Worm (Caenorhabditis elegans) whole organism, L4 larva: ENCODE data around the gene rict-1.
"Not testable (repeated sequence)": the region's sequence is repeated elsewhere in the genome, so short reads cannot be mapped to it uniquely, and the experiment has no call there.

Source experiments
- D1046.2 ChIP-seq: fragments of 200-800 bp; sonication (Bioruptor generic); IDR thresholded peaks from 2 replicates; pipeline ENCODE4 v1.3.6; 2022; ENCODE audit warnings: missing genetic modification characterization, missing compliant biosample characterization
- F26F4.8 ChIP-seq: fragments of 200-800 bp; sonication (Bioruptor generic); conservative IDR thresholded peaks from 2 replicates; pipeline ENCODE4 v1.3.6; 2022; ENCODE audit warnings: missing genetic modification characterization, missing compliant biosample characterization
- R02D3.7 ChIP-seq: fragments of 150-350 bp; sonication (generic microtip); optimal IDR thresholded peaks from 3 replicates; lab custom pipeline; 2014; ENCODE audit warnings: missing biosample characterization, missing genetic modification characterization
- Y105C5A.15 ChIP-seq: fragments of 200-800 bp; sonication (Bioruptor generic); IDR thresholded peaks from 2 replicates; pipeline ENCODE4 v1.3.6; 2022; ENCODE audit warnings: missing genetic modification characterization, missing compliant biosample characterization
- Y48G9A.11 ChIP-seq: fragments of 200-800 bp; sonication (Bioruptor generic); IDR thresholded peaks from 2 replicates; pipeline ENCODE4 v1.3.6; 2022; ENCODE audit warnings: missing genetic modification reagents, missing genetic modification characterization, missing compliant biosample characterization
- Y5F2A.4 ChIP-seq: fragments of 200-800 bp; sonication (Bioruptor generic); optimal IDR thresholded peaks from 2 replicates; lab custom pipeline; 2018; ENCODE audit warnings: mild to moderate bottlenecking, missing genetic modification characterization, missing compliant biosample characterization
- ZK546.5 ChIP-seq, 2 experiments: sonication (generic microtip); optimal IDR thresholded peaks; 2 replicates each; lab custom pipeline; 2017; ENCODE audit warnings: missing biosample characterization in 2 of 2, missing genetic modification characterization in 2 of 2
- aly-2 ChIP-seq: sonication (generic microtip); optimal IDR thresholded peaks from 2 replicates; lab custom pipeline; 2018; ENCODE audit warnings: missing biosample characterization, missing genetic modification characterization
- ceh-20 ChIP-seq: fragments of 200-800 bp; sonication (Bioruptor generic); IDR thresholded peaks from 2 replicates; pipeline ENCODE4 v1.3.6; 2022; ENCODE audit warnings: missing genetic modification reagents, missing genetic modification characterization, missing compliant biosample characterization
- ceh-28 ChIP-seq: fragments of 150-350 bp; optimal IDR thresholded peaks from 2 replicates; lab custom pipeline; 2014; ENCODE audit warnings: missing biosample characterization, missing genetic modification reagents, missing genetic modification characterization
- daf-12 ChIP-seq: fragments of 150-350 bp; optimal IDR thresholded peaks from 2 replicates; lab custom pipeline; 2014; ENCODE audit warnings: missing biosample characterization, missing genetic modification reagents, missing genetic modification characterization
- daf-16 ChIP-seq, 3 experiments: sonication (generic microtip); optimal IDR thresholded peaks; 2 replicates each; lab custom pipeline; 2016 to 2017; ENCODE audit warnings: missing genetic modification characterization in 3 of 3, missing genetic modification reagents in 3 of 3, mild to moderate bottlenecking in 2 of 3, missing compliant biosample characterization in 2 of 3, missing biosample characterization in 1 of 3, moderate library complexity in 1 of 3
- daf-19 ChIP-seq: fragments of 200-800 bp; sonication (Bioruptor generic); conservative IDR thresholded peaks from 2 replicates; pipeline ENCODE4 v1.3.6; 2022; ENCODE audit warnings: missing genetic modification characterization, missing compliant biosample characterization
- daf-8 ChIP-seq: fragments of 200-800 bp; sonication (Bioruptor generic); IDR thresholded peaks from 2 replicates; pipeline ENCODE4 v1.3.6; 2022; ENCODE audit warnings: missing genetic modification characterization, missing compliant biosample characterization
- dmd-6 ChIP-seq: fragments of 200-800 bp; sonication (Bioruptor generic); IDR thresholded peaks from 2 replicates; pipeline ENCODE4 v1.3.6; 2022; ENCODE audit warnings: missing genetic modification reagents, missing genetic modification characterization, missing compliant biosample characterization
- dmd-8 ChIP-seq: fragments of 200-800 bp; sonication (Bioruptor generic); IDR thresholded peaks from 2 replicates; pipeline ENCODE4 v1.3.6; 2022; ENCODE audit warnings: missing genetic modification characterization, missing compliant biosample characterization
- dmd-9 ChIP-seq: fragments of 200-800 bp; sonication (Bioruptor generic); IDR thresholded peaks from 2 replicates; pipeline ENCODE4 v1.3.6; 2022; ENCODE audit warnings: missing genetic modification reagents, missing genetic modification characterization, missing compliant biosample characterization
- dve-1 ChIP-seq: sonication (generic microtip); optimal IDR thresholded peaks from 2 replicates; lab custom pipeline; 2017; ENCODE audit warnings: antibody characterized with exemption, mild to moderate bottlenecking, missing genetic modification characterization, missing compliant biosample characterization; ENCODE audit not compliant: insufficient read depth
- fkh-10 ChIP-seq: fragments of 150-350 bp; optimal IDR thresholded peaks from 2 replicates; lab custom pipeline; 2014; ENCODE audit warnings: missing biosample characterization, missing genetic modification reagents, missing genetic modification characterization
- fos-1 ChIP-seq: fragments of 150-350 bp; optimal IDR thresholded peaks from 2 replicates; lab custom pipeline; 2014; ENCODE audit warnings: missing biosample characterization, missing genetic modification characterization
- hlh-11 ChIP-seq: fragments of 200-800 bp; sonication (Bioruptor generic); optimal IDR thresholded peaks from 2 replicates; lab custom pipeline; 2018; ENCODE audit warnings: mild to moderate bottlenecking, missing genetic modification characterization, missing compliant biosample characterization
- hlh-30 ChIP-seq: sonication (generic microtip); optimal IDR thresholded peaks from 2 replicates; lab custom pipeline; 2017; ENCODE audit warnings: antibody characterized with exemption, mild to moderate bottlenecking, missing genetic modification characterization, missing compliant biosample characterization; ENCODE audit not compliant: insufficient read depth
- hmg-1.1 ChIP-seq: fragments of 200-800 bp; sonication (Bioruptor generic); IDR thresholded peaks from 2 replicates; pipeline ENCODE4 v1.3.6; 2022; ENCODE audit warnings: missing genetic modification reagents, missing genetic modification characterization, missing compliant biosample characterization
- lim-7 ChIP-seq: fragments of 200-800 bp; sonication (Bioruptor generic); IDR thresholded peaks from 2 replicates; pipeline ENCODE4 v1.3.6; 2022; ENCODE audit warnings: missing genetic modification characterization, missing compliant biosample characterization
- lin-1 ChIP-seq: fragments of 200-800 bp; sonication (Bioruptor generic); IDR thresholded peaks from 2 replicates; pipeline ENCODE4 v1.3.6; 2022; ENCODE audit warnings: missing genetic modification reagents, missing genetic modification characterization, missing compliant biosample characterization
- lin-13 ChIP-seq: fragments of 150-350 bp; optimal IDR thresholded peaks from 2 replicates; lab custom pipeline; 2014; ENCODE audit warnings: missing biosample characterization, missing genetic modification reagents, missing genetic modification characterization
- lin-15B ChIP-seq: fragments of 150-350 bp; sonication (generic microtip); optimal IDR thresholded peaks from 3 replicates; lab custom pipeline; 2014; ENCODE audit warnings: missing biosample characterization, missing genetic modification characterization
- lin-29 ChIP-seq: fragments of 200-800 bp; sonication (Bioruptor generic); IDR thresholded peaks from 2 replicates; pipeline ENCODE4 v1.3.6; 2022; ENCODE audit warnings: missing genetic modification reagents, missing genetic modification characterization, missing compliant biosample characterization
- lin-38 ChIP-seq: fragments of 200-800 bp; sonication (Bioruptor generic); IDR thresholded peaks from 2 replicates; pipeline ENCODE4 v1.3.6; 2022; ENCODE audit warnings: missing genetic modification reagents, missing genetic modification characterization, missing compliant biosample characterization
- lsy-2 ChIP-seq, 2 experiments: fragments of 150-350 bp in 1 of 2; sonication (generic microtip) in 1 of 2; optimal IDR thresholded peaks; 2 replicates each; lab custom pipeline; 2014 to 2017; ENCODE audit warnings: missing biosample characterization in 2 of 2, missing genetic modification characterization in 2 of 2
- mep-1 ChIP-seq: fragments of 150-350 bp; sonication (generic microtip); optimal IDR thresholded peaks from 3 replicates; lab custom pipeline; 2014; ENCODE audit warnings: missing biosample characterization, missing genetic modification characterization
- mxl-3 ChIP-seq: fragments of 200-800 bp; sonication (Bioruptor generic); optimal IDR thresholded peaks from 2 replicates; lab custom pipeline; 2018; ENCODE audit warnings: mild to moderate bottlenecking, missing genetic modification characterization, missing compliant biosample characterization
- nhr-102 ChIP-seq: sonication (generic microtip); optimal IDR thresholded peaks from 2 replicates; lab custom pipeline; 2016; ENCODE audit warnings: mild to moderate bottlenecking, missing genetic modification characterization, moderate library complexity, missing compliant biosample characterization
- nhr-237 ChIP-seq: sonication (generic microtip); optimal IDR thresholded peaks from 2 replicates; lab custom pipeline; 2017; ENCODE audit warnings: missing biosample characterization, missing genetic modification characterization
- nhr-28 ChIP-seq: fragments of 150-350 bp; optimal IDR thresholded peaks from 2 replicates; lab custom pipeline; 2014; ENCODE audit warnings: missing biosample characterization, missing genetic modification characterization
- nhr-41 ChIP-seq: fragments of 200-800 bp; sonication (Bioruptor generic); IDR thresholded peaks from 2 replicates; pipeline ENCODE4 v1.3.6; 2022; ENCODE audit warnings: missing genetic modification reagents, missing genetic modification characterization, missing compliant biosample characterization
- nhr-42 ChIP-seq: fragments of 200-800 bp; sonication (Bioruptor generic); IDR thresholded peaks from 2 replicates; pipeline ENCODE4 v1.3.6; 2022; ENCODE audit warnings: missing genetic modification characterization, missing compliant biosample characterization
- nhr-48 ChIP-seq: sonication (generic microtip); optimal IDR thresholded peaks from 2 replicates; lab custom pipeline; 2016; ENCODE audit warnings: mild to moderate bottlenecking, missing genetic modification characterization, missing compliant biosample characterization
- nhr-6 ChIP-seq: fragments of 150-350 bp; optimal IDR thresholded peaks from 2 replicates; lab custom pipeline; 2014; ENCODE audit warnings: missing biosample characterization, missing genetic modification characterization
- nhr-77 ChIP-seq: fragments of 150-350 bp; optimal IDR thresholded peaks from 2 replicates; lab custom pipeline; 2014; ENCODE audit warnings: missing biosample characterization, missing genetic modification characterization
- php-3 ChIP-seq: fragments of 200-800 bp; sonication (Bioruptor generic); IDR thresholded peaks from 2 replicates; pipeline ENCODE4 v1.3.6; 2022; ENCODE audit warnings: missing genetic modification reagents, missing genetic modification characterization, missing compliant biosample characterization
- pqm-1 ChIP-seq: sonication (generic microtip); optimal IDR thresholded peaks from 2 replicates; lab custom pipeline; 2017; ENCODE audit warnings: missing biosample characterization, missing genetic modification characterization
- rbr-2 ChIP-seq: sonication (generic microtip); optimal IDR thresholded peaks from 2 replicates; lab custom pipeline; 2016; ENCODE audit warnings: missing genotype, missing genetic modification characterization, missing compliant biosample characterization
- sdz-12 ChIP-seq: fragments of 200-800 bp; sonication (Bioruptor generic); optimal IDR thresholded peaks from 2 replicates; lab custom pipeline; 2018; ENCODE audit warnings: mild to moderate bottlenecking, missing genetic modification characterization, missing compliant biosample characterization
- snpc-1.2 ChIP-seq: fragments of 200-800 bp; sonication (Bioruptor generic); IDR thresholded peaks from 2 replicates; pipeline ENCODE4 v1.3.6; 2022; ENCODE audit warnings: missing genetic modification reagents, missing genetic modification characterization, missing compliant biosample characterization
- spr-3 ChIP-seq: fragments of 200-800 bp; sonication (Bioruptor generic); optimal IDR thresholded peaks from 2 replicates; lab custom pipeline; 2018; ENCODE audit warnings: mild to moderate bottlenecking, missing genetic modification characterization, missing compliant biosample characterization
- tag-97 ChIP-seq: fragments of 200-800 bp; sonication (Bioruptor generic); IDR thresholded peaks from 2 replicates; pipeline ENCODE4 v1.3.6; 2022; ENCODE audit warnings: missing genetic modification characterization, missing compliant biosample characterization
- tra-1 ChIP-seq: fragments of 200-800 bp; sonication (Bioruptor generic); IDR thresholded peaks from 2 replicates; pipeline ENCODE4 v1.3.6; 2022; ENCODE audit warnings: missing genetic modification reagents, missing genetic modification characterization, missing compliant biosample characterization
- zfp-2 ChIP-seq: sonication (generic microtip); optimal IDR thresholded peaks from 2 replicates; lab custom pipeline; 2016; ENCODE audit warnings: mild to moderate bottlenecking, missing genetic modification characterization, missing compliant biosample characterization

Gene rict-1

ce11 chrII:13080607-13081006 is 36.0 kb downstream of the rict-1 start, which contains the start of gene Y81G3A.2:
Gene Y81G3A.2 (plus strand): TSS chrII:13080907.
- not testable (repeated sequence) for TF ChIP-seq lsy-2 (tag; optimal IDR thresholded peaks at IDR 0.05; lab: Kevin White, UChicago); spr-3 (GFP tag; lab: Kevin White, UChicago); nhr-42 (GFP tag; lab: Robert Waterston, UW)

DNA sequence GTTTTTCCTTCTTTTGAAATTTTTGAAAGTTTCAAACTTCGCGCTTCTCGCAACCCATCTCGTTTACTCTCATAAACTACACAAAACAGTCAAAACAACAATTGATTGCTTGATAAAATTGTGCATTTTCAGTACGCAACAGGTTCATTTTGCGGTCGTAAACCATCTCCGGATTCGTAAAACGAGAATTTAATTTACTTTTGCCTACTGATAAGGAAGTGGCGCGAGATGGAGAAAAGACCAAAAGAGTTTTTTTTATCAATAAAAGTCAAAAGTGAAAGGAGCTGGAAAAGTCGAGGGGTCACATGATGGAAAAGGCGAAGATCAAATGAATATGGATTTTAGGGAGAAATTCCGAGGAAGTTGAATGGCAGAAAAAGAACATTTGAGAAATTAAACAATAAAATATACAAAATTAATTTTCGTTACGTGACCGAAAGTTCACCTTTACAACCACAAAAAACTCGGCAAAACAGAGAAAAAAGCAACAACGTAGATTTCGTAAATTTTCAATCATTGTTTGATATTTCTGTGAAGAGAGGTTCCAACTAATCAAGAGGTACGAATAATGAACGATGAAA is 37.7 kb downstream of the rict-1 start, which contains the start of gene F42G4.6:
TSS of gene F42G4.6 (plus strand) at position 531 of the 581 bp plus-strand sequence.
- TF ChIP-seq sdz-12 (no peak), zfp-2 (tag; lab: Kevin White, UChicago) (no peak), hmg-1.1 (GFP tag; lab: Robert Waterston, UW) (no peak), ceh-28 (no peak), ZK546.5 (tag; optimal IDR thresholded peaks at IDR 0.05; lab: Kevin White, UChicago) (no peak), lin-29 (GFP tag; lab: Robert Waterston, UW) (no peak), nhr-41 (GFP tag; lab: Robert Waterston, UW) (no peak), Y48G9A.11 (GFP tag; lab: Robert Waterston, UW) (no peak), nhr-237 (tag; lab: Kevin White, UChicago) (no peak), rbr-2 (tag; lab: Kevin White, UChicago) (no peak), nhr-48 (tag; lab: Kevin White, UChicago) (peak; percentile 77), D1046.2 (GFP tag; lab: Robert Waterston, UW) (no peak), Y5F2A.4 (GFP tag; lab: Kevin White, UChicago) (no peak), nhr-6 (tag; lab: Kevin White, UChicago) (no peak), daf-19 (GFP tag; lab: Robert Waterston, UW) (no peak), pqm-1 (tag; lab: Kevin White, UChicago) (peak; percentile 79), daf-12 (tag; lab: Kevin White, UChicago) (no peak), snpc-1.2 (no peak), tra-1 (GFP tag; lab: Robert Waterston, UW) (peak; percentile 75), R02D3.7 (no peak), lin-38 (GFP tag; lab: Robert Waterston, UW) (no peak), dmd-8 (GFP tag; lab: Robert Waterston, UW) (no peak), nhr-28 (tag; lab: Kevin White, UChicago) (peak; percentile 71), lim-7 (GFP tag; lab: Robert Waterston, UW) (no peak), mxl-3 (no peak), tag-97 (no peak), dve-1 (tag; lab: Kevin White, UChicago) (peak; percentile 88), lsy-2 (tag; optimal IDR thresholded peaks at IDR 0.05; lab: Kevin White, UChicago) (no peak), daf-8 (GFP tag; lab: Robert Waterston, UW) (no peak), nhr-102 (peak; percentile 2), hlh-11 (tag; lab: Kevin White, UChicago) (peak; percentile 78), F26F4.8 (GFP tag; lab: Robert Waterston, UW) (no peak), fkh-10 (no peak), fos-1 (tag; lab: Kevin White, UChicago) (no peak), mep-1 (tag; lab: Kevin White, UChicago) (no peak), lin-1 (GFP tag; lab: Robert Waterston, UW) (no peak), nhr-77 (tag; lab: Kevin White, UChicago) (peak; percentile 36), aly-2 (tag; lab: Kevin White, UChicago) (no peak), dmd-6 (GFP tag; lab: Robert Waterston, UW) (peak; percentile 84), lin-13 (GFP tag; lab: Kevin White, UChicago) (peak; percentile 27), ceh-20 (GFP tag; lab: Robert Waterston, UW) (0 out of 2 replicates have a peak, but pooled peaks have one; percentile 20), php-3 (peak; percentile 97), daf-16 (GFP tag; optimal IDR thresholded peaks at IDR 0.05; lab: Kevin White, UChicago) (no peak), daf-16 (tag; optimal IDR thresholded peaks at IDR 0.05; lab: Kevin White, UChicago) (peak; percentile 90), Y105C5A.15 (GFP tag; lab: Robert Waterston, UW) (no peak), dmd-9 (GFP tag; lab: Robert Waterston, UW) (no peak), hlh-30 (tag; lab: Kevin White, UChicago) (peak; percentile 33), lin-15B (tag; lab: Kevin White, UChicago) (no peak)
